Worm (Caenorhabditis elegans) whole organism, early embryonic: ENCODE data around the gene coa-3.

Experiments used
- ceh-36 ChIP-seq: sonication (generic microtip); optimal IDR thresholded peaks from 2 replicates; lab custom pipeline; 2016; ENCODE audit warnings: missing genetic modification characterization, inconsistent platforms, missing compliant biosample characterization
- tbx-11 ChIP-seq: fragments of 200-800 bp; sonication (Bioruptor generic); IDR thresholded peaks from 2 replicates; pipeline ENCODE4 v1.3.6; 2022; ENCODE audit warnings: missing genetic modification characterization, missing compliant biosample characterization
- tbx-37 ChIP-seq: fragments of 200-800 bp; sonication (Bioruptor generic); conservative IDR thresholded peaks from 2 replicates; pipeline ENCODE4 v1.3.6; 2022; ENCODE audit warnings: missing genetic modification reagents, missing genetic modification characterization, missing compliant biosample characterization

coa-3 gene

DNA sequence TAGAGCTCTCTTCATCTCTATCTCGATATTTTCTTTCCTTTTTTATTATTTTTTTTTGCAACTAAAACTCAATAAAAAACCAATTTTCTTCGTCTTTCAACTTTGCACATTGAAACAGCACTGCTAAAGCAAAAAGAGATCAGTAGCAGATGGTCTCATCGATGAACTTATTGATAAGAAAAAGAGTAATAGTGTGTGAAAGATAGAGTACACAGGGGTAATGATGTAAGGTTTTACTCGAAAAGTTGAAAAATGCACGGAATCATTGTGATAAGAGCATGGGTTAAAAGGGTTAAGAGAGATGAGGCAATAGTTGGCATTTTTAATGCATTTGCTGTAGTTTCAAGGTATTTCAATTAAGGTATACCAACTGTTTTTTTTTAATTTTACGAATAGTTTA, 50.3 kb downstream of the coa-3 start:
- no peak for TF ChIP-seq tbx-37 (GFP tag; lab: Robert Waterston, UW)
- TF ChIP-seq tbx-11 (GFP tag; lab: Robert Waterston, UW), result no peak
- TF ChIP-seq ceh-36 (tag; lab: Kevin White, UChicago), result no peak
